Worm (Caenorhabditis elegans) whole organism, L3 larva: ENCODE measurements around the gene ptr-20.

Experiments used
- ceh-28 ChIP-seq: fragments of 150-350 bp; optimal IDR thresholded peaks from 2 replicates; lab custom pipeline; 2014; ENCODE audit warnings: missing biosample characterization, missing genetic modification reagents, missing genetic modification characterization
- jun-1 ChIP-seq: fragments of 150-350 bp; optimal IDR thresholded peaks from 2 replicates; lab custom pipeline; 2014; ENCODE audit warnings: missing biosample characterization, missing genetic modification reagents, missing genetic modification characterization
- nhr-11 ChIP-seq: fragments of 150-350 bp; optimal IDR thresholded peaks from 2 replicates; lab custom pipeline; 2014; ENCODE audit warnings: missing biosample characterization, missing genetic modification characterization
- nhr-28 ChIP-seq: fragments of 150-350 bp; optimal IDR thresholded peaks from 2 replicates; lab custom pipeline; 2014; ENCODE audit warnings: missing biosample characterization, missing genetic modification characterization
- pha-4 ChIP-seq: fragments of 150-350 bp; optimal IDR thresholded peaks from 2 replicates; lab custom pipeline; 2014; ENCODE audit warnings: missing biosample characterization, missing genetic modification reagents, missing genetic modification characterization
- zag-1 ChIP-seq: fragments of 150-350 bp; optimal IDR thresholded peaks from 2 replicates; lab custom pipeline; 2014; ENCODE audit warnings: missing biosample characterization, missing genetic modification characterization

ce11 chrII:15175643-15176042, 17.7 kb downstream of the ptr-20 start, which contains the start of gene Y53F4B.36:
- TF ChIP-seq jun-1 (tag; lab: Kevin White, UChicago) = no peak
- no peak for TF ChIP-seq ceh-28
- no peak for TF ChIP-seq zag-1
- TF ChIP-seq pha-4 (tag; lab: Kevin White, UChicago) = no peak
- no peak for TF ChIP-seq nhr-11 (tag; lab: Kevin White, UChicago)
- no peak for TF ChIP-seq nhr-28 (tag; lab: Kevin White, UChicago)
